Fruit fly (Drosophila melanogaster): Measurements from ENCODE around the gene Mat89Ba.

DNA sequence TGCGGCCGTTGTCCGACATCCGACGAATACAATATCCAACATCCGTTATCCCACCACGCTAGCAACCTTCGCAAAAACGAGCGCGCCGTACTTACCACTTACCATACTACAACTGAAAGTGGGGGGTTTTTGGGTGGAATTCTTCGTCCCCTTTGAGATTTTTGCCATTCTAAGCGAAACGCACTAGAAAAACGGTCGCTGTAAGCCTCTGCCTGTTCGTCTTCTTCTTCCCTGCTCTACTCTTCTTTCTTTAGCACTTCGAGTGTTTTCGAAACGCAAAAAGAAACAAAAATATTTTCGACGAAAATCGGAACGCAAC is 22.7 kb downstream of the Mat89Ba start:
- TF ChIP-seq psq (optimal IDR thresholded peaks at IDR 0.05) (no peak), Dll (optimal IDR thresholded peaks at IDR 0.05) (no peak), CG8478 (optimal IDR thresholded peaks at IDR 0.05) (no peak)
